Fruit fly (Drosophila melanogaster) whole organism, embryonic: ENCODE data around the gene Pax.

Experiments used
- CG10565 ChIP-seq: fragments of 200-800 bp; sonication (Bioruptor generic); optimal IDR thresholded peaks from 3 replicates; lab custom pipeline; 2016; ENCODE audit warnings: missing biosample characterization, mild to moderate bottlenecking, missing genetic modification characterization
- CG17186 ChIP-seq: fragments of 200-800 bp; sonication (Bioruptor generic); optimal IDR thresholded peaks from 3 replicates; lab custom pipeline; 2017; ENCODE audit warnings: missing biosample characterization, missing genetic modification reagents, missing genetic modification characterization
- CG6272 ChIP-seq: fragments of 200-800 bp; sonication (Bioruptor generic); IDR thresholded peaks from 2 replicates; pipeline ENCODE4 v1.3.6; 2022; ENCODE audit warnings: missing biosample characterization, missing genetic modification characterization
- Mrtf ChIP-seq: fragments of 200-800 bp; sonication (Bioruptor generic); IDR thresholded peaks from 3 replicates; pipeline ENCODE4 v1.3.6; 2022; ENCODE audit warnings: missing biosample characterization, missing genetic modification characterization
- Sry-δ ChIP-seq: fragments of 200-800 bp; sonication (Bioruptor generic); optimal IDR thresholded peaks from 2 replicates; lab custom pipeline; 2016; ENCODE audit warnings: missing biosample characterization, missing genetic modification characterization
- dysf ChIP-seq: fragments of 200-800 bp; sonication (Bioruptor generic); IDR thresholded peaks from 3 replicates; pipeline ENCODE4 v1.3.6; 2022; ENCODE audit warnings: missing biosample characterization, missing genetic modification characterization
- kah ChIP-seq: fragments of 200-800 bp; sonication (Bioruptor generic); optimal IDR thresholded peaks from 2 replicates; lab custom pipeline; 2018; ENCODE audit warnings: missing biosample characterization, mild to moderate bottlenecking, missing genetic modification characterization
- knrl ChIP-seq: fragments of 200-800 bp; sonication (Bioruptor generic); IDR thresholded peaks from 3 replicates; pipeline ENCODE4 v1.3.6; 2022; ENCODE audit warnings: missing biosample characterization, missing genetic modification characterization; ENCODE audit not compliant: partially characterized antibody
- odd ChIP-seq: fragments of 200-800 bp; sonication (Bioruptor generic); optimal IDR thresholded peaks from 2 replicates; lab custom pipeline; 2017; ENCODE audit warnings: missing biosample characterization, mild to moderate bottlenecking, missing genetic modification characterization
- slbo ChIP-seq: fragments of 200-800 bp; sonication (Bioruptor generic); IDR thresholded peaks from 2 replicates; pipeline ENCODE4 v1.3.6; 2022; ENCODE audit warnings: missing biosample characterization, missing genetic modification characterization
- tup ChIP-seq: fragments of 200-800 bp; sonication (Bioruptor generic); optimal IDR thresholded peaks from 2 replicates; lab custom pipeline; 2016; ENCODE audit warnings: missing biosample characterization, mild to moderate bottlenecking, missing genetic modification characterization, moderate library complexity
- usp ChIP-seq: fragments of >200 bp; optimal IDR thresholded peaks from 2 replicates; lab custom pipeline; 2017; ENCODE audit warnings: missing biosample characterization, missing genetic modification characterization

DNA sequence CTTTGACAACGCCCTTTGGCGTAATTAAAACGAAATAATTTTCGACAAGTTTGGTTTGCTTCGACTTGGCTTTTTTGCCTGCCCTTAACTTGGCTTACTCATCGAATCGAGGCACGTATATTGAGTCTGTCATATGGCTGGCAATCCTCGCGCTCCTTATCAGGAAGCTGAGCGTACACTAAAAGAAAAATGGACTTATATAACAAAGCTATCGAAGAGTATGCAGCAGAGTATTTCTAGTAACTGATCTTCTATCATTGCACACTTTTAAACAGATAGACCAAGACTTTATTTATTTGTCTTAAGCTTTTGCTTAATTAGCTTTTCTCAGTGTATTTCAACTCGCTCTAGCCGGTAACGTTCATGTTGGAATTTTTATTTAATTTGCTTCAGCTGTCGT, 60.1 kb downstream of the Pax start:
- TF ChIP-seq kah (GFP tag; lab: Kevin White, UChicago) (no peak), Sry-δ (GFP tag; lab: Kevin White, UChicago) (no peak), CG6272 (GFP tag; lab: Robert Waterston, UW) (no peak), CG10565 (GFP tag; lab: Kevin White, UChicago) (no peak), CG17186 (GFP tag; lab: Kevin White, UChicago) (no peak), slbo (no peak), tup (GFP tag; lab: Kevin White, UChicago) (no peak), Mrtf (GFP tag; lab: Robert Waterston, UW) (no peak), dysf (GFP tag; lab: Robert Waterston, UW) (no peak), odd (GFP tag; lab: Kevin White, UChicago) (no peak), usp (GFP tag; lab: Kevin White, UChicago) (no peak), knrl (GFP tag; lab: Robert Waterston, UW) (no peak)
